Worm (Caenorhabditis elegans) whole organism, L4/young adult: Measurements from ENCODE around the gene hsp-90.

Source experiments
- W03F9.2 ChIP-seq: fragments of 150-350 bp; optimal IDR thresholded peaks from 2 replicates; lab custom pipeline; 2014; ENCODE audit warnings: missing biosample characterization, missing genetic modification characterization
- him-1 ChIP-seq: sonication (generic microtip); optimal IDR thresholded peaks from 2 replicates; lab custom pipeline; 2016; ENCODE audit warnings: missing genotype, missing genetic modification reagents, missing genetic modification characterization, missing compliant biosample characterization

DNA sequence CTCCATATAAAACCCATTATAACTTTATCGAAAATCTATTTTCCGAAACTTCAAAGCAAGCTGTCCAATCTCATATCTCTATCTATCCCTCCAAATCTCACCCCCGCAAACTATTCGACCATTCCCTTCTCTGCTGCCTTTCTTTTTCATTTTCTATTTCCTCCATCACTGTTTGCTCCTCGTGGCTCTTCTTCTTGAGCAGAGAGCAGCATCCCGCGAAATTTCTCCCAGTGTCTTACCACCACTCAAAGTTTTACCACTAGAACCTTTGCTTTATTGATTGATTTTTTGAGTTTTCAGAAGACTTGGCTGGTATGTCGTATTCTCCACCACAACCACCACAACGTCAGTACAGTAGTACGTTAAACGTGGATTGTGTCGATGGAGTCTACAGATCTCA lies 44.6 kb downstream of the hsp-90 start, which contains the start of gene oig-3:
- no peak for TF ChIP-seq W03F9.2
- TF ChIP-seq him-1: no peak
